Fruit fly (Drosophila melanogaster): ENCODE results near the gene Gs1.

Gs1 gene

dm6 chr2L:131466-132270 is at the start of gene Gs1 (continued):
- peak; percentile 47 for TF ChIP-seq unpg (GFP tag; optimal IDR thresholded peaks at IDR 0.05)
- TF ChIP-seq CG4854 (GFP tag; optimal IDR thresholded peaks at IDR 0.05) = no peak
- TF ChIP-seq CG16863 (GFP tag; optimal IDR thresholded peaks at IDR 0.05) = peak; percentile 17
- TF ChIP-seq nau (GFP tag; optimal IDR thresholded peaks at IDR 0.05) = peak; percentile 48
- TF ChIP-seq Ets65A (GFP tag) = no peak
- TF ChIP-seq NfI (GFP tag; optimal IDR thresholded peaks at IDR 0.05) = peak; percentile 37
- peak; percentile 41 for TF ChIP-seq CTCF (GFP tag; optimal IDR thresholded peaks at IDR 0.05)
- TF ChIP-seq CG6765 (GFP tag; optimal IDR thresholded peaks at IDR 0.05) = peak; percentile 35
- peak; percentile 17 for TF ChIP-seq pho (GFP tag; optimal IDR thresholded peaks at IDR 0.05)
- TF ChIP-seq CG4424 (GFP tag; optimal IDR thresholded peaks at IDR 0.05) = peak; percentile 11
- peak; percentile 81 for TF ChIP-seq Fer1 (GFP tag; optimal IDR thresholded peaks at IDR 0.05)
- peak; percentile 20 for TF ChIP-seq PHDP (tag; optimal IDR thresholded peaks at IDR 0.05)
- peak; percentile 27 for TF ChIP-seq sd (tag; optimal IDR thresholded peaks at IDR 0.05)
- no peak for TF ChIP-seq fru (optimal IDR thresholded peaks at IDR 0.05)
- TF ChIP-seq MBD-R2 (GFP tag; IDR thresholded peaks at IDR 0.05) = peak; percentile 18; the same call in 1 of the 2 replicates
- TF ChIP-seq CG10431 (GFP tag; optimal IDR thresholded peaks at IDR 0.05) = peak; percentile 3
- TF ChIP-seq bsh (GFP tag; optimal IDR thresholded peaks at IDR 0.05) = peak in 1 of 2 experiments; percentile 66
- TF ChIP-seq CG11504 (tag; optimal IDR thresholded peaks at IDR 0.05) = peak; percentile 21
- TF ChIP-seq tap (tag; optimal IDR thresholded peaks at IDR 0.05) = peak; percentile 11
- TF ChIP-seq CG17912 (GFP tag; optimal IDR thresholded peaks at IDR 0.05) = no peak
- peak; percentile 45; the same call in 1 of the 4 replicates for TF ChIP-seq Dll (GFP tag; IDR thresholded peaks at IDR 0.05; ENCODE audit: partially characterized antibody)
- TF ChIP-seq Mad (GFP tag; optimal IDR thresholded peaks at IDR 0.05) = no peak
- peak; percentile 17 for TF ChIP-seq CG8359 (GFP tag; optimal IDR thresholded peaks at IDR 0.05; ENCODE audit: borderline replicate concordance)
- TF ChIP-seq grau (tag; optimal IDR thresholded peaks at IDR 0.05) = peak; percentile 24
- TF ChIP-seq abd-A (tag; optimal IDR thresholded peaks at IDR 0.05) = peak; percentile 79
- no peak for TF ChIP-seq da (GFP tag; optimal IDR thresholded peaks at IDR 0.05)
- peak; percentile 67 for TF ChIP-seq mirr (GFP tag; optimal IDR thresholded peaks at IDR 0.05)
- TF ChIP-seq Nf-YC (tag; optimal IDR thresholded peaks at IDR 0.05) = peak; percentile 85
- TF ChIP-seq CG32767 (GFP tag; IDR thresholded peaks at IDR 0.05) = peak; percentile 49; the same call in 1 of the 2 replicates
- peak; percentile 17 for TF ChIP-seq CG1529 (GFP tag; optimal IDR thresholded peaks at IDR 0.05)
- peak; percentile 32; the same call in 1 of the 3 replicates for TF ChIP-seq CG34422 (GFP tag; IDR thresholded peaks at IDR 0.05)
- TF ChIP-seq CG1603 (tag; optimal IDR thresholded peaks at IDR 0.05) = peak; percentile 0
- TF ChIP-seq CG9932 (GFP tag; IDR thresholded peaks at IDR 0.05) = 0 out of 2 replicates have a peak, but pooled peaks have one; percentile 11
- TF ChIP-seq emc (GFP tag; optimal IDR thresholded peaks at IDR 0.05) = no peak

- TF ChIP-seq GATAe (GFP tag; conservative IDR thresholded peaks at IDR 0.05) = peak; percentile 61; the same call in 1 of the 2 replicates
- peak; percentile 51 for TF ChIP-seq kah (GFP tag; optimal IDR thresholded peaks at IDR 0.05)
- peak; percentile 32 for TF ChIP-seq Hey (tag; optimal IDR thresholded peaks at IDR 0.05)
- peak; percentile 74; the same call in 2 of the 4 replicates for TF ChIP-seq chinmo (GFP tag; IDR thresholded peaks at IDR 0.05; ENCODE audit: partially characterized antibody)
- peak; percentile 64 for TF ChIP-seq CG34376 (GFP tag; optimal IDR thresholded peaks at IDR 0.05)
- peak; percentile 22 for TF ChIP-seq CG5180 (GFP tag; optimal IDR thresholded peaks at IDR 0.05)
- TF ChIP-seq knrl (GFP tag; IDR thresholded peaks at IDR 0.05; ENCODE audit: partially characterized antibody) = no peak
- TF ChIP-seq Hr78 (GFP tag; optimal IDR thresholded peaks at IDR 0.05) = peak in 1 of 2 experiments; percentile 7
- TF ChIP-seq mirr (GFP tag; optimal IDR thresholded peaks at IDR 0.05) = peak; percentile 82
- no peak for TF ChIP-seq chn (GFP tag; optimal IDR thresholded peaks at IDR 0.05)
- peak; percentile 54 for TF ChIP-seq sd (tag; optimal IDR thresholded peaks at IDR 0.05)
- TF ChIP-seq lab (GFP tag; optimal IDR thresholded peaks at IDR 0.05) = peak; percentile 26
- peak; percentile 82 for TF ChIP-seq exex (tag; optimal IDR thresholded peaks at IDR 0.05)
- TF ChIP-seq hkb (optimal IDR thresholded peaks at IDR 0.05) = no peak
- TF ChIP-seq hkb (GFP tag; IDR thresholded peaks at IDR 0.05) = 0 out of 2 replicates have a peak, but pooled peaks have one; percentile 12
- TF ChIP-seq sug (tag; optimal IDR thresholded peaks at IDR 0.05) = peak; percentile 37
- TF ChIP-seq mam (GFP tag; optimal IDR thresholded peaks at IDR 0.05) = no peak
- TF ChIP-seq gem (tag; optimal IDR thresholded peaks at IDR 0.05) = no peak
Observed at dm6 chr2L:82080-82479, 49.8 kb upstream of the Gs1 start.

All from whole organism, embryonic.